Worm (Caenorhabditis elegans): ENCODE measurements around the gene str-170.

ce11 chrIV:4883984-4884383, 6.8 kb downstream of the str-170 start, which contains the start of gene str-166:
- TF ChIP-seq pag-3 (tag; optimal IDR thresholded peaks at IDR 0.05; ENCODE audit: borderline replicate concordance): no peak
- TF ChIP-seq tbx-7 (tag; optimal IDR thresholded peaks at IDR 0.05): no peak
- TF ChIP-seq fkh-10 (GFP tag; optimal IDR thresholded peaks at IDR 0.05): no peak
- TF ChIP-seq npax-4 (tag; optimal IDR thresholded peaks at IDR 0.05): no peak
